Worm (Caenorhabditis elegans) whole organism, L1 larva: ENCODE data around the gene F54F2.9.
A peak's percentile ranks its signal among the peaks of the same experiment; 100 is the strongest.

Experiments used
- C34B4.2 ChIP-seq: sonication (generic microtip); optimal IDR thresholded peaks from 2 replicates; lab custom pipeline; 2017; ENCODE audit warnings: mild to moderate bottlenecking, missing genetic modification characterization, missing compliant biosample characterization
- Y116A8C.19 ChIP-seq: sonication (generic microtip); optimal IDR thresholded peaks from 2 replicates; lab custom pipeline; 2016; ENCODE audit warnings: missing compliant biosample characterization, missing genetic modification characterization, borderline replicate concordance
- alr-1 ChIP-seq: fragments of 200-800 bp; sonication (Bioruptor generic); optimal IDR thresholded peaks from 2 replicates; lab custom pipeline; 2018; ENCODE audit warnings: borderline replicate concordance, mild to moderate bottlenecking, missing genetic modification characterization, missing compliant biosample characterization
- ama-1 ChIP-seq: fragments of 150-350 bp; optimal IDR thresholded peaks from 2 replicates; lab custom pipeline; 2014
- ceh-8 ChIP-seq: fragments of 200-800 bp; sonication (Bioruptor generic); optimal IDR thresholded peaks from 2 replicates; lab custom pipeline; 2018; ENCODE audit warnings: mild to moderate bottlenecking, missing genetic modification characterization, moderate library complexity, missing compliant biosample characterization
- ceh-82 ChIP-seq, 3 experiments: fragments of 150-350 bp in 1 of 3; sonication (generic microtip) in 2 of 3; optimal IDR thresholded peaks; 2 replicates each; lab custom pipeline; 2014 to 2017; ENCODE audit warnings: missing biosample characterization in 3 of 3, missing genetic modification characterization in 3 of 3
- ceh-88 ChIP-seq: fragments of 200-800 bp; sonication (Bioruptor generic); IDR thresholded peaks from 2 replicates; pipeline ENCODE4 v1.3.6; 2022; ENCODE audit warnings: missing genetic modification characterization, missing compliant biosample characterization
- ces-1 ChIP-seq: fragments of 150-350 bp; optimal IDR thresholded peaks from 2 replicates; lab custom pipeline; 2014; ENCODE audit warnings: missing biosample characterization, missing genetic modification reagents, missing genetic modification characterization
- dpl-1 ChIP-seq, 3 experiments: fragments of 150-350 bp in 2 of 3; sonication (generic microtip) in 1 of 3; optimal IDR thresholded peaks; 2 replicates each; lab custom pipeline; 2014 to 2017; ENCODE audit warnings: missing biosample characterization in 3 of 3, missing genetic modification characterization in 3 of 3, missing genetic modification reagents in 3 of 3
- dsc-1 ChIP-seq: sonication (generic microtip); optimal IDR thresholded peaks from 2 replicates; lab custom pipeline; 2016; ENCODE audit warnings: mild to moderate bottlenecking, missing genetic modification characterization, missing compliant biosample characterization
- efl-1 ChIP-seq, 4 experiments: fragments of 150-350 bp; optimal IDR thresholded peaks in 3 of 4; peaks in 1 of 4; 1 replicate in 1 of 4; 2 replicates in 3 of 4; lab custom pipeline; 2014; ENCODE audit warnings: missing biosample characterization in 2 of 4, missing genetic modification characterization in 2 of 4, missing genetic modification reagents in 2 of 4
- efl-3 ChIP-seq: fragments of 200-800 bp; sonication (Bioruptor generic); optimal IDR thresholded peaks from 2 replicates; lab custom pipeline; 2018; ENCODE audit warnings: mild to moderate bottlenecking, missing genetic modification characterization, missing compliant biosample characterization
- egl-27 ChIP-seq, 2 experiments: fragments of 150-350 bp in 1 of 2; sonication (generic microtip); optimal IDR thresholded peaks; 3 replicates each; lab custom pipeline; 2017 to 2018; ENCODE audit warnings: missing biosample characterization in 2 of 2, missing genetic modification characterization in 2 of 2, missing genetic modification reagents in 2 of 2
- elt-2 ChIP-seq: sonication (generic microtip); optimal IDR thresholded peaks from 2 replicates; lab custom pipeline; 2016; ENCODE audit warnings: missing genetic modification characterization, mild to moderate bottlenecking, inconsistent platforms, missing compliant biosample characterization, missing genetic modification reagents
- elt-3 ChIP-seq, 6 experiments: fragments of 150-350 bp in 1 of 6; sonication (generic microtip); optimal IDR thresholded peaks; 2 replicates each; lab custom pipeline; 2017 to 2018; ENCODE audit warnings: missing biosample characterization in 6 of 6, missing genetic modification characterization in 6 of 6, inconsistent platforms in 1 of 6
- ets-5 ChIP-seq: fragments of 200-800 bp; sonication (Bioruptor generic); IDR thresholded peaks from 2 replicates; pipeline ENCODE4 v1.3.6; 2022; ENCODE audit warnings: missing genetic modification characterization, missing compliant biosample characterization
- fkh-10 ChIP-seq: sonication (generic microtip); optimal IDR thresholded peaks from 2 replicates; lab custom pipeline; 2017; ENCODE audit warnings: missing biosample characterization, missing genetic modification reagents, missing genetic modification characterization
- fkh-4 ChIP-seq: sonication (generic microtip); optimal IDR thresholded peaks from 2 replicates; lab custom pipeline; 2016; ENCODE audit warnings: missing compliant biosample characterization, missing genetic modification characterization, borderline replicate concordance
- grh-1 ChIP-seq: fragments of 200-800 bp; sonication (Bioruptor generic); IDR thresholded peaks from 2 replicates; pipeline ENCODE4 v1.3.6; 2022; ENCODE audit warnings: missing genetic modification reagents, missing genetic modification characterization, missing compliant biosample characterization
- hlh-17 ChIP-seq: fragments of 200-800 bp; sonication (Bioruptor generic); optimal IDR thresholded peaks from 2 replicates; lab custom pipeline; 2018; ENCODE audit warnings: missing genetic modification characterization, mild to moderate bottlenecking, missing compliant biosample characterization, moderate library complexity, borderline replicate concordance
- hlh-4 ChIP-seq: sonication (generic microtip); optimal IDR thresholded peaks from 2 replicates; lab custom pipeline; 2016; ENCODE audit warnings: mild to moderate bottlenecking, missing genetic modification characterization, missing compliant biosample characterization
- isw-1 ChIP-seq: fragments of 200-800 bp; sonication (Bioruptor generic); IDR thresholded peaks from 2 replicates; pipeline ENCODE4 v1.3.6; 2022; ENCODE audit warnings: missing genetic modification characterization, missing compliant biosample characterization
- jun-1 ChIP-seq: fragments of 150-350 bp; optimal IDR thresholded peaks from 2 replicates; lab custom pipeline; 2014; ENCODE audit warnings: missing biosample characterization, missing genetic modification reagents, missing genetic modification characterization
- lin-14 ChIP-seq: fragments of 200-800 bp; sonication (Bioruptor generic); optimal IDR thresholded peaks from 2 replicates; lab custom pipeline; 2018; ENCODE audit warnings: mild to moderate bottlenecking, missing genetic modification characterization, moderate library complexity, missing compliant biosample characterization
- lin-15B ChIP-seq: fragments of 150-350 bp; sonication (generic microtip); optimal IDR thresholded peaks from 3 replicates; lab custom pipeline; 2014; ENCODE audit warnings: missing biosample characterization, missing genetic modification characterization
- lin-35 ChIP-seq, 2 experiments: fragments of 150-350 bp; optimal IDR thresholded peaks; 2 replicates each; lab custom pipeline; 2014; ENCODE audit warnings: missing biosample characterization in 2 of 2, missing genetic modification characterization in 2 of 2, missing genetic modification reagents in 2 of 2
- lin-39 ChIP-seq: fragments of 150-350 bp; optimal IDR thresholded peaks from 2 replicates; lab custom pipeline; 2014; ENCODE audit warnings: missing biosample characterization, missing genetic modification reagents, missing genetic modification characterization
- mdl-1 ChIP-seq, 2 experiments: fragments of 150-350 bp; optimal IDR thresholded peaks; 2 replicates each; lab custom pipeline; 2014 to 2017; ENCODE audit warnings: missing biosample characterization in 2 of 2, missing genetic modification characterization in 2 of 2, inconsistent platforms in 1 of 2
- mep-1 ChIP-seq: fragments of 150-350 bp; optimal IDR thresholded peaks from 2 replicates; lab custom pipeline; 2014; ENCODE audit warnings: missing biosample characterization, missing genetic modification characterization
- nhr-19 ChIP-seq: fragments of 200-800 bp; sonication (Bioruptor generic); conservative IDR thresholded peaks from 2 replicates; pipeline ENCODE4 v1.3.6; 2022; ENCODE audit warnings: missing genetic modification characterization, missing compliant biosample characterization
- nhr-28 ChIP-seq: fragments of 150-350 bp; optimal IDR thresholded peaks from 2 replicates; lab custom pipeline; 2014; ENCODE audit warnings: missing biosample characterization, missing genetic modification characterization
- nhr-71 ChIP-seq: sonication (generic microtip); optimal IDR thresholded peaks from 2 replicates; lab custom pipeline; 2016; ENCODE audit warnings: mild to moderate bottlenecking, missing genetic modification characterization, moderate library complexity, missing compliant biosample characterization
- nhr-77 ChIP-seq: fragments of 150-350 bp; optimal IDR thresholded peaks from 2 replicates; lab custom pipeline; 2014; ENCODE audit warnings: missing biosample characterization, missing genetic modification characterization
- nhr-84 ChIP-seq: sonication (generic microtip); optimal IDR thresholded peaks from 2 replicates; lab custom pipeline; 2017; ENCODE audit warnings: missing biosample characterization, missing genetic modification characterization
- nhr-90 ChIP-seq: sonication (generic microtip); optimal IDR thresholded peaks from 2 replicates; lab custom pipeline; 2016; ENCODE audit warnings: mild to moderate bottlenecking, missing genetic modification characterization, missing compliant biosample characterization; ENCODE audit not compliant: poor library complexity
- pax-3 ChIP-seq: fragments of 200-800 bp; sonication (Bioruptor generic); optimal IDR thresholded peaks from 2 replicates; lab custom pipeline; 2018; ENCODE audit warnings: mild to moderate bottlenecking, missing genetic modification characterization, moderate library complexity, missing compliant biosample characterization
- skn-1 ChIP-seq: fragments of 150-350 bp; optimal IDR thresholded peaks from 2 replicates; lab custom pipeline; 2014; ENCODE audit warnings: missing biosample characterization, missing genetic modification characterization
- snpc-4 ChIP-seq: fragments of 150-350 bp; optimal IDR thresholded peaks from 2 replicates; lab custom pipeline; 2014; ENCODE audit warnings: missing biosample characterization, missing genetic modification characterization
- sup-37 ChIP-seq: fragments of 200-800 bp; sonication (Bioruptor generic); optimal IDR thresholded peaks from 2 replicates; lab custom pipeline; 2018; ENCODE audit warnings: mild to moderate bottlenecking, missing genetic modification characterization, missing compliant biosample characterization
- swsn-7 ChIP-seq: sonication (generic microtip); optimal IDR thresholded peaks from 2 replicates; lab custom pipeline; 2016; ENCODE audit warnings: missing genetic modification characterization, missing compliant biosample characterization
- tbx-2 ChIP-seq: sonication (generic microtip); optimal IDR thresholded peaks from 2 replicates; lab custom pipeline; 2016; ENCODE audit warnings: missing genetic modification characterization, missing compliant biosample characterization
- unc-30 ChIP-seq: sonication (generic microtip); optimal IDR thresholded peaks from 2 replicates; lab custom pipeline; 2017; ENCODE audit warnings: missing biosample characterization, missing genetic modification characterization
- unc-62 ChIP-seq: fragments of 150-350 bp; optimal IDR thresholded peaks from 2 replicates; lab custom pipeline; 2014; ENCODE audit warnings: missing biosample characterization, missing genetic modification reagents, missing genetic modification characterization
- unc-86 ChIP-seq: sonication (generic microtip); optimal IDR thresholded peaks from 2 replicates; lab custom pipeline; 2016; ENCODE audit warnings: missing genetic modification characterization, missing compliant biosample characterization
- unc-98 ChIP-seq: fragments of 200-800 bp; sonication (Bioruptor generic); IDR thresholded peaks from 2 replicates; pipeline ENCODE4 v1.3.6; 2022; ENCODE audit warnings: missing genetic modification characterization, missing compliant biosample characterization
- xbp-1 ChIP-seq: sonication (generic microtip); optimal IDR thresholded peaks from 2 replicates; lab custom pipeline; 2016; ENCODE audit warnings: missing genetic modification characterization, missing compliant biosample characterization
- zag-1 ChIP-seq: fragments of 150-350 bp; optimal IDR thresholded peaks from 2 replicates; lab custom pipeline; 2014; ENCODE audit warnings: missing biosample characterization, missing genetic modification characterization
- zip-4 ChIP-seq: fragments of 200-800 bp; sonication (Bioruptor generic); optimal IDR thresholded peaks from 2 replicates; lab custom pipeline; 2018; ENCODE audit warnings: mild to moderate bottlenecking, missing genetic modification characterization, moderate library complexity, missing compliant biosample characterization
- ztf-11 ChIP-seq, 2 experiments: sonication (generic microtip); optimal IDR thresholded peaks; 2 replicates each; lab custom pipeline; 2016 to 2017; ENCODE audit warnings: missing genetic modification characterization in 2 of 2, missing biosample characterization in 1 of 2, missing compliant biosample characterization in 1 of 2
- ztf-4 ChIP-seq: fragments of 150-350 bp; optimal IDR thresholded peaks from 2 replicates; lab custom pipeline; 2014; ENCODE audit warnings: missing biosample characterization, missing genetic modification characterization

F54F2.9 gene

DNA sequence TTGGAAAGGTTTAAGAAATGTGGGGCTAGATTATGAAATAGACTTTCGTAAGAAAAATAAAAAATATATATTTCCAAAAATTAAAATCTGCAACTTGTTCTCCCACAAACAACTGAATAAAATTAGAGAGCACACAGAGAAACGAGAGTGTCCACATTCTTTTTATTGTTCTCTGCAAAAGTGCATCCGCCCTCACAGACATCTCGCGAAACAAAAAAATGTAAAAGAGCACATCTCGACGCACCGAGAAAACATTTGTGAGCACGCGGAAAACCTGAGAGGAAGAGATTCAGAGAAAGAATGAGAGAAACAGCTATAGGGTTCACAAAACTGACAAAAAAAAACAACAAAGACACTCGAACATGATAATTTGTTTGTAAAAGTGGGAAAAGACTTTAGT, 44.9 kb downstream of the F54F2.9 start (continued):
- TF ChIP-seq nhr-84 (tag; lab: Kevin White, UChicago) (no peak), fkh-4 (no peak), snpc-4 (no peak), grh-1 (no peak), alr-1 (no peak), skn-1 (tag; lab: Kevin White, UChicago) (peak; percentile 16), nhr-28 (tag; lab: Kevin White, UChicago) (no peak), ceh-82 (tag; optimal IDR thresholded peaks at IDR 0.05; lab: Kevin White, UChicago) (no peak), ets-5 (no peak), lin-14 (GFP tag; lab: Kevin White, UChicago) (peak; percentile 86), nhr-90 (no peak), hlh-17 (GFP tag; lab: Kevin White, UChicago) (no peak), nhr-77 (tag; lab: Kevin White, UChicago) (no peak), C34B4.2 (tag; lab: Kevin White, UChicago) (no peak), zag-1 (tag; lab: Kevin White, UChicago) (no peak), nhr-71 (tag; lab: Kevin White, UChicago) (peak; percentile 39), dsc-1 (tag; lab: Kevin White, UChicago) (peak; percentile 14), isw-1 (GFP tag; lab: Robert Waterston, UW) (no peak), jun-1 (tag; lab: Kevin White, UChicago) (no peak), hlh-4 (tag; lab: Kevin White, UChicago) (no peak), Y116A8C.19 (tag; lab: Kevin White, UChicago) (no peak), ceh-8 (GFP tag; lab: Kevin White, UChicago) (no peak), xbp-1 (no peak), tbx-2 (tag; lab: Kevin White, UChicago) (no peak), pax-3 (tag; lab: Kevin White, UChicago) (no peak), ceh-88 (GFP tag; lab: Robert Waterston, UW) (no peak), mep-1 (tag; lab: Kevin White, UChicago) (peak; percentile 3), fkh-10 (GFP tag; lab: Kevin White, UChicago) (peak; percentile 67), zip-4 (GFP tag; lab: Kevin White, UChicago) (no peak), nhr-19 (GFP tag; lab: Robert Waterston, UW) (no peak), unc-98 (GFP tag; lab: Robert Waterston, UW) (no peak), efl-1 (optimal IDR thresholded peaks at IDR 0.05; lab: Kevin White, UChicago) (no peak), efl-1 (GFP tag; optimal IDR thresholded peaks at IDR 0.05 in 1 of 2; lab: Kevin White, UChicago) (peak; percentile 2 to 3), unc-86 (tag; lab: Kevin White, UChicago) (no peak), sup-37 (GFP tag; lab: Kevin White, UChicago) (no peak), ztf-4 (no peak), swsn-7 (tag; lab: Kevin White, UChicago) (no peak), lin-35 (GFP tag; optimal IDR thresholded peaks at IDR 0.05; lab: Kevin White, UChicago) (no peak), efl-3 (GFP tag; lab: Kevin White, UChicago) (no peak), mdl-1 (tag; optimal IDR thresholded peaks at IDR 0.05; lab: Kevin White, UChicago) (no peak), elt-3 (tag; optimal IDR thresholded peaks at IDR 0.05; lab: Kevin White, UChicago) (no peak), ztf-11 (tag; optimal IDR thresholded peaks at IDR 0.05; lab: Kevin White, UChicago) (no peak), dpl-1 (GFP tag; optimal IDR thresholded peaks at IDR 0.05; lab: Kevin White, UChicago) (no peak), ama-1 (lab: Kevin White, UChicago) (no peak), ces-1 (no peak), unc-30 (tag; lab: Kevin White, UChicago) (no peak), elt-2 (no peak), unc-62 (GFP tag; lab: Kevin White, UChicago) (no peak), egl-27 (tag; optimal IDR thresholded peaks at IDR 0.05; lab: Kevin White, UChicago) (no peak), lin-15B (tag; lab: Kevin White, UChicago) (no peak), lin-39 (tag; lab: Kevin White, UChicago) (no peak)
